Worm (Caenorhabditis elegans): ENCODE data around the gene acr-3.

The acr-3 gene

DNA sequence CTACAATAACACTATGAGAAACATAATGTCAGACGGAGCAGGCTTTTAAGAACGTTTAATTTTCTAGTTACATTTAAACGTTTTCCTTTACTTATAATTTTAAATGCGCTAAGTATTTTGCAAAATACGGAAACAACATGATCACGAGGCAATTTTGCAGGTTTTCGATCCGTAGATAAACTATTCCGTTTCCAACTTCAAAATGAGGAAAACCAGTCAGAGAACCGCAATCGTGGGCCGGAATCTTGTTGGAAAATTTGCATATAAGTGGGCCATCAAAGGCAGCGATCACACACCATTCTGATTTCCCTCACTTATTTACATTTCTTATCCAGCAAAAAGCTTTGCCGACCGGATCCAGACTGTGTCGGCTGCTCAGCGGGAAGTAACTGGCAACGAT lies 36.8 kb upstream of the acr-3 start, which contains the start of gene col-172:
Gene col-172, plus strand, starts transcription at position 301 of the 400 bp plus-strand sequence.
- no peak for TF ChIP-seq ama-1 (optimal IDR thresholded peaks at IDR 0.05)
- no peak for TF ChIP-seq ets-7 (tag; optimal IDR thresholded peaks at IDR 0.05)
- TF ChIP-seq tbx-37 (GFP tag; conservative IDR thresholded peaks at IDR 0.05): no peak
- no peak for TF ChIP-seq hmbx-1 (tag; optimal IDR thresholded peaks at IDR 0.05)
- no peak for TF ChIP-seq tbx-11 (GFP tag; IDR thresholded peaks at IDR 0.05)
- TF ChIP-seq hmg-4 (GFP tag; optimal IDR thresholded peaks at IDR 0.05): no peak
- TF ChIP-seq ceh-13 (GFP tag; optimal IDR thresholded peaks at IDR 0.05): no peak
- TF ChIP-seq flt-1 (GFP tag; IDR thresholded peaks at IDR 0.05): no peak
- TF ChIP-seq tra-4 (tag; optimal IDR thresholded peaks at IDR 0.05): no peak
- TF ChIP-seq sea-1 (GFP tag; conservative IDR thresholded peaks at IDR 0.05): no peak
- no peak for TF ChIP-seq hnd-1 (tag; optimal IDR thresholded peaks at IDR 0.05)
- TF ChIP-seq B0310.2 (tag; optimal IDR thresholded peaks at IDR 0.05): no peak
- TF ChIP-seq pes-1 (GFP tag; IDR thresholded peaks at IDR 0.05): no peak
- no peak for TF ChIP-seq scrt-1 (GFP tag; IDR thresholded peaks at IDR 0.05)
- no peak for TF ChIP-seq aly-1 (tag; optimal IDR thresholded peaks at IDR 0.05)
- TF ChIP-seq F13C5.2 (tag; optimal IDR thresholded peaks at IDR 0.05): no peak
- no peak for TF ChIP-seq ceh-36 (tag; optimal IDR thresholded peaks at IDR 0.05)

DNA sequence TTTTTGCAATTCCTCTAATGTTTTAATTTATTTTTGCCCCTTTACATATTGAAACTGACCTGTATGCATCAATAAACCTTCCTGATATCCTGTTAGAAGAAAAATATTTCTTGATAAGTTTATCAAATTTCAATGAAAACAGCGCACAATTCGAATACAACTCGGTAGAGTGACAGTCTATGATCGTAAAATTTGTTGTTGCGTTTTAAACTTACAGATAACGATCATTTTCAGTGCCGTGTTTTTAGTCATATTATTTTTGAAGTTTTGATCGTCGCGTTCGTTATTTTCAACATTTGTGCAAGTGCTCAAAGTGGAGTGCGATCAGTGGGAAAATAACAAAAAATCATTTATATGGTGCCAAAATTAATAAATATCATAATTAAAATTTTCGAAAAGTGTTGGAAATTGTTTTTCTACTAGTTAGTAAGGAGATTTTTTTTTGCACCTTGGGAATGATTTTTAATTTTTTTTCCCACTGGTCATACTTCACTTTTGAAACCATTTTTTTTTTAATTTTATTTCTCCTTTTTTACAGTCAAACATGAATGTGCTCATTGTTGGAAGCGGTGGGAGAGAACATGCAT lies 34.9 kb upstream of the acr-3 start, which contains the start of gene F38B6.4:
Gene F38B6.4, plus strand, starts transcription at position 537 of the 587 bp plus-strand sequence.
- no peak for TF ChIP-seq hnd-1 (tag; optimal IDR thresholded peaks at IDR 0.05)
- TF ChIP-seq F13C5.2 (tag; optimal IDR thresholded peaks at IDR 0.05): no peak
- TF ChIP-seq ceh-13 (GFP tag; optimal IDR thresholded peaks at IDR 0.05): no peak
- TF ChIP-seq tbx-11 (GFP tag; IDR thresholded peaks at IDR 0.05): no peak
- TF ChIP-seq B0310.2 (tag; optimal IDR thresholded peaks at IDR 0.05): no peak
- TF ChIP-seq hmg-4 (GFP tag; optimal IDR thresholded peaks at IDR 0.05): no peak
- no peak for TF ChIP-seq pes-1 (GFP tag; IDR thresholded peaks at IDR 0.05)
- TF ChIP-seq tra-4 (tag; optimal IDR thresholded peaks at IDR 0.05): no peak
- TF ChIP-seq scrt-1 (GFP tag; IDR thresholded peaks at IDR 0.05): no peak
- TF ChIP-seq aly-1 (tag; optimal IDR thresholded peaks at IDR 0.05): no peak
- no peak for TF ChIP-seq flt-1 (GFP tag; IDR thresholded peaks at IDR 0.05)
- TF ChIP-seq sea-1 (GFP tag; conservative IDR thresholded peaks at IDR 0.05): no peak
- no peak for TF ChIP-seq ets-7 (tag; optimal IDR thresholded peaks at IDR 0.05)
- no peak for TF ChIP-seq tbx-37 (GFP tag; conservative IDR thresholded peaks at IDR 0.05)

DNA sequence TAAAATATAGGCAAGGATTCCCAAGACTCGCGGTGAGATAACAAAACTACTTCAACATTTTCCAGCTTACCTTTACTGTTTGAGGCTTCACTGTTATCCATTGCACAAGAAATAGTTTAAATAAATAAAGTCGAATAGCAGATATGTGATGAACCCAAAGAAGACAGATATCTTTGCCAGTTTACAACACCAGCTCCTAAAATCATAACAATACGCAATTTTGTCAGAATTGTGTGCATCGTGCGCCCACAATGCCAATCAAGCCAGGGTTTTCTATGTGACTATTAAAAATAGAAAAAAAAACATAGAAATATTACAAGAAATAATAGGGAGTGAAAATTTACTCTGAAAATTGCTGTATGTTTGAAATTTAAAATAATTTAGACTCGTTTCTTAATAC lies 26.7 kb upstream of the acr-3 start, which contains the start of gene F38B6.8:
Gene F38B6.8, minus strand, starts transcription at position 101 of the 400 bp plus-strand sequence.
- no peak for TF ChIP-seq tra-4 (tag; optimal IDR thresholded peaks at IDR 0.05)
- TF ChIP-seq hmg-4 (GFP tag; optimal IDR thresholded peaks at IDR 0.05): no peak

DNA sequence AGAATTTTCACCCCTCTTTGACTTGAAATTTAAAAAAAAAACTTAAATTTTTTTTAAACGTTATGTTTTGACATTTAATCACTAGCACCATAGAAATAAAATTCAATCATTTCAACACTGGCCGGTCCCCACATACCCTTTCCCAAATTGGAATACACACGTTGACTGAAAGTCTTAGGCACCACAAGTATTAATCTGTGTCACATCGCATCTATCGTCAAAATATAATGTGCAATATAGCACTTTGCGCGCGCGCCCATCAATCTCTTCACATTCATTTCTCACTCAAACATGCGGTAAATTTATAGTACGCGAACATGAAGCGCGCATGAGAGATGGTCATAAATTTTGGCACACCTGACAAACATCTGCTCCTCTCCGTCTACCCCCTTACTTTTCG lies 22.0 kb upstream of the acr-3 start:
- no peak for TF ChIP-seq ceh-36 (tag; optimal IDR thresholded peaks at IDR 0.05)
- TF ChIP-seq hmbx-1 (tag; optimal IDR thresholded peaks at IDR 0.05): no peak
- TF ChIP-seq tbx-11 (GFP tag; IDR thresholded peaks at IDR 0.05): no peak
- no peak for TF ChIP-seq pes-1 (GFP tag; IDR thresholded peaks at IDR 0.05)
- TF ChIP-seq sea-1 (GFP tag; conservative IDR thresholded peaks at IDR 0.05): no peak
- no peak for TF ChIP-seq B0310.2 (tag; optimal IDR thresholded peaks at IDR 0.05)
- TF ChIP-seq hnd-1 (tag; optimal IDR thresholded peaks at IDR 0.05): no peak
- no peak for TF ChIP-seq tbx-37 (GFP tag; conservative IDR thresholded peaks at IDR 0.05)
- no peak for TF ChIP-seq scrt-1 (GFP tag; IDR thresholded peaks at IDR 0.05)
- TF ChIP-seq ama-1 (optimal IDR thresholded peaks at IDR 0.05): no peak
- TF ChIP-seq tra-4 (tag; optimal IDR thresholded peaks at IDR 0.05): no peak
- no peak for TF ChIP-seq aly-1 (tag; optimal IDR thresholded peaks at IDR 0.05)
- no peak for TF ChIP-seq F13C5.2 (tag; optimal IDR thresholded peaks at IDR 0.05)
- TF ChIP-seq hmg-4 (GFP tag; optimal IDR thresholded peaks at IDR 0.05): no peak
- no peak for TF ChIP-seq ceh-13 (GFP tag; optimal IDR thresholded peaks at IDR 0.05)
- TF ChIP-seq flt-1 (GFP tag; IDR thresholded peaks at IDR 0.05): no peak
- no peak for TF ChIP-seq ets-7 (tag; optimal IDR thresholded peaks at IDR 0.05)

DNA sequence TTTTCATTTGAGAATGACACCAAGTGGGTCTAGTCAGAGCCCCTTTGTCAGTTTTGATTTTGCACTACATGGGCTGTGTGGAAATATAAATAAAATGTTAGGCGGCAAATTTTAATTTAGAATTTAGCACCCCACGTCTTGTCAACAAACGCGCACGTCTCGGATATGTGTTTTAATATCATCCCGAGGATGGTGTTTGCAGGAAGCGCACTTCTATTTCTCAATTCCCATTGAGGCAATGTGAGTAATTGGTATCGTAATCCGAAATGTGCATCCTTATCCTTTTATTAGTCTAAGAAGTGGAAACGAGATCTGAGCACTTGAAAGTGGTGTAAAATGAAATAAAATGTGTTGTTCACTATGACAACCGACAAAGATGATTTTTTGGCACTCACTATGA lies 21.6 kb upstream of the acr-3 start:
- TF ChIP-seq tbx-37 (GFP tag; conservative IDR thresholded peaks at IDR 0.05) (no peak), tbx-11 (GFP tag; IDR thresholded peaks at IDR 0.05) (no peak), F13C5.2 (tag; optimal IDR thresholded peaks at IDR 0.05) (no peak), ceh-13 (GFP tag; optimal IDR thresholded peaks at IDR 0.05) (no peak), ama-1 (optimal IDR thresholded peaks at IDR 0.05) (no peak), pes-1 (GFP tag; IDR thresholded peaks at IDR 0.05) (no peak), hmg-4 (GFP tag; optimal IDR thresholded peaks at IDR 0.05) (no peak), hnd-1 (tag; optimal IDR thresholded peaks at IDR 0.05) (no peak), ets-7 (tag; optimal IDR thresholded peaks at IDR 0.05) (no peak), flt-1 (GFP tag; IDR thresholded peaks at IDR 0.05) (no peak), ceh-36 (tag; optimal IDR thresholded peaks at IDR 0.05) (no peak), aly-1 (tag; optimal IDR thresholded peaks at IDR 0.05) (no peak), scrt-1 (GFP tag; IDR thresholded peaks at IDR 0.05) (no peak), sea-1 (GFP tag; conservative IDR thresholded peaks at IDR 0.05) (no peak), B0310.2 (tag; optimal IDR thresholded peaks at IDR 0.05) (no peak), tra-4 (tag; optimal IDR thresholded peaks at IDR 0.05) (no peak), hmbx-1 (tag; optimal IDR thresholded peaks at IDR 0.05) (no peak)

DNA sequence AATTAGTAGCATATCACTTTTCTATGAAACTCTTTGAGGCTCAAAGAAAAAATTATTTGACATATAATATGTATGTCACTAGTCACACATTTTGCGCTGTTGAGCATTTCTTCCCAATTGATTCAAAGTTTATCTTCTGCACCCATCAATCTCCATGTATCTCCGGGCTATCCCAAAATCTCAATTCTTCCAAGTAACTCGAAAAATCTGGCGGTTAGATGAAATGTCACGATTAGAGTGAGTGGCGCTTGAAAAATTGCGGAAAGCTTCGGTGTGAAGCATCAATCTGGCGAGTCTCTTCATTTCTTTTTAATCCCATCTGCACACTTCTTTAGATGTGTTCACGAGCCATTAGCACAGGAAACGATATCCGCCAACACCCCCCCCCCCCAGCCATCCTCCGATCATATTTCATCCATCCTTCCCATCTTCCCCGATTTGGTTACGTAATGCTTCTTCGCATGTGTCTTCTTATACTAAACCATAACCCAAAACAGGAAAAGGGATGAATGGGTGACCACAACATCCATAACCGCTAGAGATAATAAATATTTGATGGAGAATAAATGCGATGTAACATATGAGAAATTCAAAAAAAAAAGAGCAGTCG lies 20.3 kb upstream of the acr-3 start:
- TF ChIP-seq tbx-11 (GFP tag; IDR thresholded peaks at IDR 0.05): no peak
- TF ChIP-seq hmg-4 (GFP tag; optimal IDR thresholded peaks at IDR 0.05): no peak
- TF ChIP-seq tra-4 (tag; optimal IDR thresholded peaks at IDR 0.05): no peak
- TF ChIP-seq ceh-13 (GFP tag; optimal IDR thresholded peaks at IDR 0.05): no peak
- no peak for TF ChIP-seq B0310.2 (tag; optimal IDR thresholded peaks at IDR 0.05)
- no peak for TF ChIP-seq hmbx-1 (tag; optimal IDR thresholded peaks at IDR 0.05)
- TF ChIP-seq ets-7 (tag; optimal IDR thresholded peaks at IDR 0.05): no peak
- no peak for TF ChIP-seq F13C5.2 (tag; optimal IDR thresholded peaks at IDR 0.05)
- TF ChIP-seq flt-1 (GFP tag; IDR thresholded peaks at IDR 0.05): no peak
- TF ChIP-seq hnd-1 (tag; optimal IDR thresholded peaks at IDR 0.05): no peak

- TF ChIP-seq hmbx-1 (tag; optimal IDR thresholded peaks at IDR 0.05): no peak
- TF ChIP-seq aly-1 (tag; optimal IDR thresholded peaks at IDR 0.05): no peak
- no peak for TF ChIP-seq flt-1 (GFP tag; IDR thresholded peaks at IDR 0.05)
- no peak for TF ChIP-seq tbx-37 (GFP tag; conservative IDR thresholded peaks at IDR 0.05)
- no peak for TF ChIP-seq hnd-1 (tag; optimal IDR thresholded peaks at IDR 0.05)
- TF ChIP-seq B0310.2 (tag; optimal IDR thresholded peaks at IDR 0.05): no peak
- TF ChIP-seq F13C5.2 (tag; optimal IDR thresholded peaks at IDR 0.05): no peak
- TF ChIP-seq hmg-4 (GFP tag; optimal IDR thresholded peaks at IDR 0.05): no peak
- TF ChIP-seq ceh-13 (GFP tag; optimal IDR thresholded peaks at IDR 0.05): no peak
- TF ChIP-seq tra-4 (tag; optimal IDR thresholded peaks at IDR 0.05): no peak
Observed at ce11 chrX:6689985-6690384, 19.4 kb upstream of the acr-3 start, which contains the start of gene F38B6.6. F38B6.6 (minus strand) TSS chrX:6690085.
